In the genomic region with DNA sequence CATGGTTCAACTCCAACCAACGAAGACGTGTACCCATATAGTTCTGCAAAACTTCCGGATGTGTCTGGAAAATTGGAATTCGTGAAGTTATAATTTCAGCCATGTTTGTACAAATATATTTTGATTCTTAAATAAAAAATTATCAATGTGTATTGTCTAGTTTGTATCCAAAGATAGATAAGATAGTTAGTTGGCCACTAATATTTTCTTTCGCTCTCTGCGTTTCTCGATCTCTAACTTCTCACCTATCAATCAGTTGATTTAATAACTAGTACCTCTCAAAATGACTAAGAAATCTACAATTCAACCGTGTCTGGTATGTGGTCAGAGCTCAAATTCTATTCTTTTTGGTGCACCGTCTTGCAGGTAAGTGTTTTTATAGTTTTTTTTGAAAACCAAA, we compare ENCODE assay signal across 6 worm cellular contexts.
TF ChIP-seq lines count a peak whose summit lies in the region.

A gene (plus strand): TSS at position 159 of the 400 bp plus-strand sequence.

TF ChIP-seq in whole organism, L1 larva, 84 proteins besides CTCF, POLR2A, EP300 and RAD21:
- TF ChIP-seq ceh-8 (GFP tag; optimal IDR thresholded peaks at IDR 0.05; lab: Kevin White, UChicago) = no peak
- TF ChIP-seq efl-1 (optimal IDR thresholded peaks at IDR 0.05; lab: Kevin White, UChicago) = no peak
- peak in 1 of 2 experiments; percentile 34 for TF ChIP-seq efl-1 (GFP tag; optimal IDR thresholded peaks at IDR 0.05 in 1 of 2; lab: Kevin White, UChicago)
- no peak for TF ChIP-seq unc-130 (tag; optimal IDR thresholded peaks at IDR 0.05; lab: Kevin White, UChicago)
- TF ChIP-seq elt-2 (tag; optimal IDR thresholded peaks at IDR 0.05; lab: Kevin White, UChicago) = peak; percentile 36

TF ChIP-seq in whole organism, L2 larva, 48 proteins besides CTCF, POLR2A, EP300 and RAD21:
- TF ChIP-seq fos-1 (tag; optimal IDR thresholded peaks at IDR 0.05; lab: Kevin White, UChicago) (peak; percentile 9), mdl-1 (tag; optimal IDR thresholded peaks at IDR 0.05; lab: Kevin White, UChicago) (no peak)
TF ChIP-seq in whole organism, L2 larva: peak in this region for 1.

TF ChIP-seq in whole organism, L3 larva, 47 proteins besides CTCF, POLR2A, EP300 and RAD21:
- no peak for TF ChIP-seq nhr-23 (tag; optimal IDR thresholded peaks at IDR 0.05; lab: Kevin White, UChicago)
- TF ChIP-seq ceh-82 (tag; optimal IDR thresholded peaks at IDR 0.05; lab: Kevin White, UChicago) = no peak
- no peak for TF ChIP-seq nhr-237 (tag; optimal IDR thresholded peaks at IDR 0.05; lab: Kevin White, UChicago)
- TF ChIP-seq lin-15B (tag; optimal IDR thresholded peaks at IDR 0.05; lab: Kevin White, UChicago) = no peak
- no peak for TF ChIP-seq elt-1 (tag; optimal IDR thresholded peaks at IDR 0.05; lab: Kevin White, UChicago)
- no peak for TF ChIP-seq ceh-9 (tag; optimal IDR thresholded peaks at IDR 0.05; lab: Kevin White, UChicago)
- peak; percentile 38 for TF ChIP-seq pqm-1 (tag; optimal IDR thresholded peaks at IDR 0.05; lab: Kevin White, UChicago)
- TF ChIP-seq zag-1 (tag; optimal IDR thresholded peaks at IDR 0.05; lab: Kevin White, UChicago) = no peak
- no peak for TF ChIP-seq egl-5 (tag; optimal IDR thresholded peaks at IDR 0.05; lab: Kevin White, UChicago)
- no peak for TF ChIP-seq nhr-76 (tag; optimal IDR thresholded peaks at IDR 0.05; lab: Kevin White, UChicago)
- TF ChIP-seq jun-1 (tag; optimal IDR thresholded peaks at IDR 0.05; lab: Kevin White, UChicago) = no peak
- peak; percentile 55 for TF ChIP-seq elt-2 (tag; optimal IDR thresholded peaks at IDR 0.05; lab: Kevin White, UChicago)
- no peak for TF ChIP-seq aly-2 (tag; optimal IDR thresholded peaks at IDR 0.05; lab: Kevin White, UChicago)
- no peak for TF ChIP-seq ama-1 (optimal IDR thresholded peaks at IDR 0.05; lab: Kevin White, UChicago)

TF ChIP-seq in whole organism, L4 larva, 104 proteins besides CTCF, POLR2A, EP300 and RAD21:
- TF ChIP-seq nhr-102 (tag; optimal IDR thresholded peaks at IDR 0.05; lab: Kevin White, UChicago) (no peak), unc-62 (GFP tag; optimal IDR thresholded peaks at IDR 0.05 in 1 of 2; lab: Kevin White, UChicago) (peak in 1 of 2 experiments; percentile 62), unc-62 (tag; optimal IDR thresholded peaks at IDR 0.05; lab: Kevin White, UChicago) (no peak), daf-16 (GFP tag; optimal IDR thresholded peaks at IDR 0.05; lab: Kevin White, UChicago) (no peak), daf-16 (tag; optimal IDR thresholded peaks at IDR 0.05; lab: Kevin White, UChicago) (peak; percentile 54), R02D3.7 (tag; optimal IDR thresholded peaks at IDR 0.05; lab: Kevin White, UChicago) (no peak), dve-1 (tag; optimal IDR thresholded peaks at IDR 0.05; lab: Kevin White, UChicago; ENCODE audit: insufficient read depth) (peak; percentile 43), nhr-28 (tag; optimal IDR thresholded peaks at IDR 0.05; lab: Kevin White, UChicago) (peak; percentile 89), dmd-6 (GFP tag; IDR thresholded peaks at IDR 0.05; lab: Robert Waterston, UW) (peak; percentile 40; the same call in 1 of the 2 replicates), pqm-1 (tag; optimal IDR thresholded peaks at IDR 0.05; lab: Kevin White, UChicago) (peak; percentile 23)
TF ChIP-seq in whole organism, L4 larva: peak in this region for 6.

TF ChIP-seq in whole organism, late embryonic, 69 proteins besides CTCF, POLR2A, EP300 and RAD21:
- TF ChIP-seq hlh-13 (GFP tag; optimal IDR thresholded peaks at IDR 0.05; lab: Kevin White, UChicago) (no peak), pag-3 (tag; optimal IDR thresholded peaks at IDR 0.05; lab: Kevin White, UChicago; ENCODE audit: borderline replicate concordance) (no peak), elt-2 (tag; optimal IDR thresholded peaks at IDR 0.05; lab: Kevin White, UChicago) (peak; percentile 52), npax-4 (tag; optimal IDR thresholded peaks at IDR 0.05; lab: Kevin White, UChicago) (no peak), lim-6 (tag; optimal IDR thresholded peaks at IDR 0.05; lab: Kevin White, UChicago) (no peak)
TF ChIP-seq in whole organism, late embryonic: peak in this region for 1.

TF ChIP-seq in whole organism, young adult, 124 proteins besides CTCF, POLR2A, EP300 and RAD21:
- TF ChIP-seq him-1 (tag; optimal IDR thresholded peaks at IDR 0.05; lab: Kevin White, UChicago) (no peak), ccch-3 (GFP tag; optimal IDR thresholded peaks at IDR 0.05; lab: Kevin White, UChicago) (no peak), nhr-80 (tag; optimal IDR thresholded peaks at IDR 0.05; lab: Kevin White, UChicago) (peak; percentile 38), lag-1 (GFP tag; IDR thresholded peaks at IDR 0.05; lab: Robert Waterston, UW) (no peak), tbp1 (GFP tag; optimal IDR thresholded peaks at IDR 0.05; lab: Kevin White, UChicago) (no peak)
